Worm (Caenorhabditis elegans) whole organism, young adult: ENCODE measurements around the gene nol-10.

Experiments
- F39B2.1 ChIP-seq: fragments of 200-800 bp; sonication (Bioruptor generic); IDR thresholded peaks from 2 replicates; pipeline ENCODE4 v1.3.6; 2022; ENCODE audit warnings: missing genetic modification reagents, missing genetic modification characterization, missing compliant biosample characterization
- akir-1 ChIP-seq: fragments of 200-800 bp; sonication (Bioruptor generic); optimal IDR thresholded peaks from 2 replicates; lab custom pipeline; 2018; ENCODE audit warnings: mild to moderate bottlenecking, missing genetic modification characterization, moderate library complexity, missing compliant biosample characterization
- cebp-1 ChIP-seq, 2 experiments: fragments of 200-800 bp in 1 of 2; sonication (Bioruptor generic) in 1 of 2; sonication (generic microtip) in 1 of 2; IDR thresholded peaks in 1 of 2; optimal IDR thresholded peaks in 1 of 2; 2 replicates each; pipeline versions ENCODE4 v1.3.6 to Lab custom; 2017 to 2022; ENCODE audit warnings: missing compliant biosample characterization in 2 of 2, missing genetic modification characterization in 2 of 2, mild to moderate bottlenecking in 1 of 2, missing genetic modification reagents in 1 of 2, moderate library complexity in 1 of 2
- ceh-100 ChIP-seq: fragments of 200-800 bp; sonication (Bioruptor generic); IDR thresholded peaks from 2 replicates; pipeline ENCODE4 v1.3.6; 2022; ENCODE audit warnings: missing genetic modification reagents, missing genetic modification characterization, missing compliant biosample characterization
- hrde-1 ChIP-seq: sonication (generic microtip); optimal IDR thresholded peaks from 2 replicates; lab custom pipeline; 2016; ENCODE audit warnings: missing genetic modification characterization, mild to moderate bottlenecking, missing compliant biosample characterization, moderate library complexity, missing genotype, missing genetic modification reagents, borderline replicate concordance
- madf-10 ChIP-seq: sonication (generic microtip); optimal IDR thresholded peaks from 2 replicates; lab custom pipeline; 2016; ENCODE audit warnings: mild to moderate bottlenecking, missing genetic modification characterization, missing compliant biosample characterization
- madf-3 ChIP-seq: fragments of 200-800 bp; sonication (Bioruptor generic); IDR thresholded peaks from 2 replicates; pipeline ENCODE4 v1.3.6; 2022; ENCODE audit warnings: missing genetic modification reagents, missing genetic modification characterization, missing compliant biosample characterization
- nfya-1 ChIP-seq: sonication (generic microtip); optimal IDR thresholded peaks from 2 replicates; lab custom pipeline; 2017; ENCODE audit warnings: antibody characterized with exemption, missing compliant biosample characterization, missing genetic modification characterization, borderline replicate concordance; ENCODE audit not compliant: insufficient read depth
- nfya-2 ChIP-seq: fragments of 200-800 bp; sonication (Bioruptor generic); IDR thresholded peaks from 2 replicates; pipeline ENCODE4 v1.3.6; 2022; ENCODE audit warnings: missing genetic modification reagents, missing genetic modification characterization, missing compliant biosample characterization
- unc-62 ChIP-seq: fragments of 150-350 bp; optimal IDR thresholded peaks from 2 replicates; lab custom pipeline; 2014; ENCODE audit warnings: missing biosample characterization, missing genetic modification reagents, missing genetic modification characterization
- ztf-26 ChIP-seq: sonication (generic microtip); optimal IDR thresholded peaks from 2 replicates; lab custom pipeline; 2017; ENCODE audit warnings: missing genetic modification characterization, missing compliant biosample characterization

ce11 chrIV:7567557-7568010 is 12.8 kb upstream of the nol-10 start, which contains the start of gene F32E10.8:
- TF ChIP-seq akir-1 (GFP tag; lab: Kevin White, UChicago): no peak
- TF ChIP-seq madf-3 (GFP tag; lab: Robert Waterston, UW): no peak
- TF ChIP-seq hrde-1: no peak
- no peak for TF ChIP-seq unc-62 (GFP tag; lab: Kevin White, UChicago)
- TF ChIP-seq nfya-1 (tag; lab: Kevin White, UChicago): no peak
- no peak for TF ChIP-seq ceh-100 (GFP tag; lab: Robert Waterston, UW)
- TF ChIP-seq nfya-2 (GFP tag; lab: Robert Waterston, UW): no peak
- no peak for TF ChIP-seq cebp-1 (GFP tag; IDR thresholded peaks at IDR 0.05; lab: Robert Waterston, UW)
- TF ChIP-seq cebp-1 (tag; optimal IDR thresholded peaks at IDR 0.05; lab: Kevin White, UChicago): no peak
- TF ChIP-seq F39B2.1: no peak
- no peak for TF ChIP-seq ztf-26 (tag; lab: Kevin White, UChicago)
- TF ChIP-seq madf-10: no peak
